Fruit fly (Drosophila melanogaster) whole organism, adult: ENCODE data around the gene Tsp29Fb.

ENCODE experiments used
- CG11617 ChIP-seq: fragments of 200-800 bp; sonication (Bioruptor generic); optimal IDR thresholded peaks from 2 replicates; lab custom pipeline; 2017; ENCODE audit warnings: mild to moderate bottlenecking, missing biosample characterization, missing genetic modification reagents, missing genetic modification characterization
- CG33017 ChIP-seq: fragments of 200-800 bp; sonication (Bioruptor generic); optimal IDR thresholded peaks from 2 replicates; lab custom pipeline; 2018; ENCODE audit warnings: missing biosample characterization, mild to moderate bottlenecking, missing genetic modification characterization, moderate library complexity
- CG5204 ChIP-seq: fragments of 200-800 bp; sonication (Bioruptor generic); optimal IDR thresholded peaks from 2 replicates; lab custom pipeline; 2016; ENCODE audit warnings: missing biosample characterization, missing genetic modification characterization
- cic ChIP-seq: fragments of 200-800 bp; sonication (Bioruptor generic); optimal IDR thresholded peaks from 2 replicates; lab custom pipeline; 2017; ENCODE audit warnings: missing biosample characterization, mild to moderate bottlenecking, missing genetic modification characterization, moderate library complexity
- pad ChIP-seq: fragments of 200-800 bp; sonication (Bioruptor generic); optimal IDR thresholded peaks from 3 replicates; lab custom pipeline; 2017; ENCODE audit warnings: missing biosample characterization, missing genetic modification characterization, mild to moderate bottlenecking, moderate library complexity, missing genetic modification reagents
- tj ChIP-seq: fragments of 200-800 bp; sonication (Bioruptor generic); optimal IDR thresholded peaks from 3 replicates; lab custom pipeline; 2017; ENCODE audit warnings: missing biosample characterization, mild to moderate bottlenecking, missing genetic modification characterization, moderate library complexity

DNA sequence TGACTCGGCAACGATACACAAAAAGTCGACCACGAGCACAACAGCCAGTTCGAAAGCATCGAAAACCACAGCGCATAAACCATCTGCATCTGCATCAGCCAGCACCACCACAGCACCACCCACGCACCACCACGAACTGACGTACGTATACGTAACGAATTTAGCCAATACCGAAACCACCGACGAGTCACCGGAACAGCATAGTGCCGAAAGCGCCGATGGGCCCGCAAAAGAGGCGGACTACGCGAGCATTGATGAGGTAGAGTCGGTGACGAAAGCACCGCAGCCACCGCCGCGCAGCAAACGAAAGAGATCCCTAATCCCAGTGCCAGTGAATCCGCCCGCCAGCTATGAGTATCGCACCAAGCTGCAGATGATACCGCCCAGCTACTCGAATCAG is 6.0 kb upstream of the Tsp29Fb start:
- TF ChIP-seq pad (GFP tag; lab: Kevin White, UChicago) = no peak
- no peak for TF ChIP-seq CG11617
- TF ChIP-seq CG5204 = no peak
- TF ChIP-seq CG33017 (tag; lab: Kevin White, UChicago) = no peak
- TF ChIP-seq cic (GFP tag; lab: Kevin White, UChicago) = no peak
- TF ChIP-seq tj (GFP tag; lab: Kevin White, UChicago) = no peak
